Fruit fly (Drosophila melanogaster): ENCODE data around the gene Gr66a.

The Gr66a gene

DNA sequence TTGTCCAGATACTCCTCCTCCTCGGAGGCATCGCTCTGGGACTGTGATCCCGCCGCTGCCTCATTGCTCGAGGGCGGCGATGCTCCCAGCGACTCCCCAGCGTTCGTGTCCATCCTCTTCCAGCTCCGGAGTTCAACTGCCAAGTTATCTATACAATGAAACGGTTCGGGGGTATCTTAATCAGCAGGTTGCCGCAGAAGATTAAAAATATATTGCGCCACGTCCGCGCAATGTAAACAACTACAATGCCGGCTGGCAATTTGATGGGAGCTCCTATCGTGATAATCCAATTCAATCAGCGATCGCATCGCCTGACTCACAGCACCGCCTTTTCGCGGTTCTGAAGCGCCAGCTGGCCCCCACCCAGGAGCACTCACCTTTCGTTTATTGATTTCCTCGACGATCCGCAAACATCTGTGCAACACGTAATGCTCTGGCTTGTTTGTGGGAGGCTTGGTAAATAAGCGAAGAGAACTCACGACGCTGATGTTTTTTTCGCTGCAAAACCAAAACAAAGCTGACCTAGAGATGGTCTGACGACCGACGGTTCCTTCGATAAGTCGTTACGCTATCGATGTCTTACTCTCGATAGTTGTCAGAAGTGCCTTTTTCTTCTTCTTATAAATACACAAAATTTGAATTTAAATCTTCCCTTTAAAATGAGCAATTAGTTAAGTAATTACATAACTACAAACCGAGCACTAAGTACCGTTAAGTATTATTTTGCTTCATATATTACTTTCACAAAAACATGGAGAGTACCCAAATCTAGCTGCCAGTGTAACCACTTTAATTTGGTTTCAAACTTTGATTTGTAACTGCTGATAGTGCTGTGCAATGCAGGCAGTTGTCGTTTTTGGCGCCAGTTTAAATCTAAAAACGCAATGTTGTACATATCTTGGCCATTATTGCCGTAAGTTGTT is 17.2 kb downstream of the Gr66a start, which contains the start of gene cert (continued):
- TF ChIP-seq tll (GFP tag; optimal IDR thresholded peaks at IDR 0.05) (peak; percentile 22 to 64), CG8089 (GFP tag; optimal IDR thresholded peaks at IDR 0.05) (no peak), CG9727 (GFP tag; optimal IDR thresholded peaks at IDR 0.05) (peak; percentile 28), CHES-1-like (GFP tag; optimal IDR thresholded peaks at IDR 0.05) (peak; percentile 42), trh (GFP tag; optimal IDR thresholded peaks at IDR 0.05) (no peak), H15 (GFP tag; IDR thresholded peaks at IDR 0.05) (no peak), HHEX (GFP tag; optimal IDR thresholded peaks at IDR 0.05) (no peak), dysf (GFP tag; IDR thresholded peaks at IDR 0.05) (no peak), CG4617 (GFP tag; optimal IDR thresholded peaks at IDR 0.05; ENCODE audit: borderline replicate concordance) (peak; percentile 37), CG2129 (GFP tag; IDR thresholded peaks at IDR 0.05; ENCODE audit: partially characterized antibody) (peak; percentile 76), ato (GFP tag; IDR thresholded peaks at IDR 0.05; ENCODE audit: partially characterized antibody) (peak; percentile 86), ems (GFP tag; optimal IDR thresholded peaks at IDR 0.05) (no peak), Awh (GFP tag; IDR thresholded peaks at IDR 0.05) (0 out of 2 replicates have a peak, but pooled peaks have one; percentile 25), Ravus (GFP tag; IDR thresholded peaks at IDR 0.05) (no peak), CG10654 (GFP tag; optimal IDR thresholded peaks at IDR 0.05) (no peak), nom (GFP tag; optimal IDR thresholded peaks at IDR 0.05) (peak; percentile 26), Poxn (GFP tag; IDR thresholded peaks at IDR 0.05) (no peak), gce (GFP tag; IDR thresholded peaks at IDR 0.05) (no peak), insv (GFP tag; optimal IDR thresholded peaks at IDR 0.05) (no peak), en (GFP tag; optimal IDR thresholded peaks at IDR 0.05) (no peak), tna (GFP tag; IDR thresholded peaks at IDR 0.05; ENCODE audit: partially characterized antibody) (peak; percentile 76), zf30C (GFP tag; optimal IDR thresholded peaks at IDR 0.05) (no peak), HLHmδ (GFP tag; optimal IDR thresholded peaks at IDR 0.05) (no peak), CG9817 (tag; optimal IDR thresholded peaks at IDR 0.05) (no peak), Fer2 (tag; optimal IDR thresholded peaks at IDR 0.05) (no peak), Ada2b (GFP tag; IDR thresholded peaks at IDR 0.05) (no peak), CG17568 (GFP tag; optimal IDR thresholded peaks at IDR 0.05) (peak; percentile 33), yki (optimal IDR thresholded peaks at IDR 0.05) (no peak), CG34224 (GFP tag; IDR thresholded peaks at IDR 0.05; ENCODE audit: partially characterized antibody) (peak; percentile 73), CG3065 (GFP tag; optimal IDR thresholded peaks at IDR 0.05) (no peak), CG10543 (GFP tag; optimal IDR thresholded peaks at IDR 0.05) (peak; percentile 36), CG10147 (GFP tag; optimal IDR thresholded peaks at IDR 0.05) (no peak), zfh1 (GFP tag; IDR thresholded peaks at IDR 0.05) (no peak), cwo (GFP tag; optimal IDR thresholded peaks at IDR 0.05) (peak; percentile 7), pb (GFP tag; optimal IDR thresholded peaks at IDR 0.05) (no peak), Hmx (GFP tag; optimal IDR thresholded peaks at IDR 0.05) (no peak), pnt (GFP tag; optimal IDR thresholded peaks at IDR 0.05) (no peak), CG15269 (tag; optimal IDR thresholded peaks at IDR 0.05) (no peak), CG6854 (GFP tag; optimal IDR thresholded peaks at IDR 0.05) (no peak), CG10462 (GFP tag; optimal IDR thresholded peaks at IDR 0.05) (no peak), Dip2 (GFP tag; IDR thresholded peaks at IDR 0.05) (no peak), Mrtf (GFP tag; IDR thresholded peaks at IDR 0.05) (no peak), esg (GFP tag; conservative IDR thresholded peaks at IDR 0.05) (no peak), knrl (GFP tag; IDR thresholded peaks at IDR 0.05; ENCODE audit: partially characterized antibody) (peak; percentile 92), stc (GFP tag; IDR thresholded peaks at IDR 0.05) (peak; percentile 36; the same call in 1 of the 2 replicates), Ptx1 (GFP tag; IDR thresholded peaks at IDR 0.05) (no peak), ind (GFP tag; optimal IDR thresholded peaks at IDR 0.05) (peak; percentile 10), CG11456 (GFP tag; IDR thresholded peaks at IDR 0.05) (no peak; the same call in 2 of the 3 replicates), jing (GFP tag; optimal IDR thresholded peaks at IDR 0.05) (no peak)
